Fruit fly (Drosophila melanogaster): ENCODE results near the gene norpA.

DNA sequence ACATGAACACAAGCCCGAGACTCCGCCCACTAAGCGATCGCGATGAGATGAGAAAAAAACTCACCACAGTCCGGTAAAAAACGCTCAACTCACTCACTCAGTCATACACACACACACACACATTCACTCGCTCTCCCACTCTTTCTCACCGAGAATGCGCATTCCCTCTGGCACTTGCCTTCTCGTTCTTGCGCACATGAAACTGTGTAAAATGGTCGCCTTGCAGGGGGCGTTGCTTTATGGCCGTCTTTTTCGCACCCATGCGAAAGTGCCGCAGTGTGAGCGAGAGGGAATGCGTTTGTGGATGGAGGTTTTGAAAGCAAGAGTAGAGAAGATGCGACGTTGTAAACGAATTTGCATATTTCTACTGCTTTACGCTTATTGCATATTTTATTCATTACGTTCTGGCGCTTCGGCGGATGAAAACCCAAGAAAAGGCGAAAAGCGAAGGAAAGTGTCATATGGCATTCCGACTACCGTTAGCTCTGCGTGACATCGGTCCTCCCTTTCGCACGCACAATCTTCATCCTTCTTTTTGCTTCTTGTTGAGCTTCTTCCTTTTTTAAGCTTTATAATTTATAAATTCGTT, 89.1 kb downstream of the norpA start:
- TF ChIP-seq usp (GFP tag; optimal IDR thresholded peaks at IDR 0.05) (no peak), EcR (GFP tag; optimal IDR thresholded peaks at IDR 0.05) (no peak), psq (optimal IDR thresholded peaks at IDR 0.05) (no peak), Dll (optimal IDR thresholded peaks at IDR 0.05) (peak; percentile 51), pan (optimal IDR thresholded peaks at IDR 0.05) (no peak), CG8478 (optimal IDR thresholded peaks at IDR 0.05) (peak; percentile 99)

All from whole organism.